Fruit fly (Drosophila melanogaster): ENCODE results near the gene Or1a.

- TF ChIP-seq CG13624 (GFP tag; optimal IDR thresholded peaks at IDR 0.05) (no peak), Atf3 (GFP tag; optimal IDR thresholded peaks at IDR 0.05) (no peak), Taf1 (GFP tag; IDR thresholded peaks at IDR 0.05) (no peak), CG4360 (GFP tag; IDR thresholded peaks at IDR 0.05) (no peak)
Observed at dm6 chrX:278370-279096, 36.4 kb upstream of the Or1a start.
